Fruit fly (Drosophila melanogaster) whole organism, embryonic: ENCODE measurements around the gene Socs36E.

Experiments
- Ada2b ChIP-seq: fragments of 200-800 bp; sonication (Bioruptor generic); IDR thresholded peaks from 2 replicates; pipeline ENCODE4 v1.3.6; 2022; ENCODE audit warnings: missing biosample characterization, missing genetic modification characterization
- BEAF-32 ChIP-seq: fragments of 200-800 bp; sonication (Bioruptor generic); optimal IDR thresholded peaks from 3 replicates; lab custom pipeline; 2017; ENCODE audit warnings: missing biosample characterization, missing genetic modification characterization, mild to moderate bottlenecking, moderate library complexity, missing genetic modification reagents
- Blimp-1 ChIP-seq: fragments of 200-800 bp; sonication (Bioruptor generic); optimal IDR thresholded peaks from 3 replicates; lab custom pipeline; 2018; ENCODE audit warnings: missing biosample characterization, missing genetic modification characterization, mild to moderate bottlenecking, moderate library complexity, missing genetic modification reagents
- CG13424 ChIP-seq: fragments of 200-800 bp; sonication (Bioruptor generic); optimal IDR thresholded peaks from 2 replicates; lab custom pipeline; 2019; ENCODE audit warnings: missing biosample characterization, mild to moderate bottlenecking, missing genetic modification characterization, moderate library complexity
- CG14050 ChIP-seq: fragments of 200-800 bp; sonication (Bioruptor generic); IDR thresholded peaks from 3 replicates; pipeline ENCODE4 v1.3.6; 2022; ENCODE audit warnings: missing biosample characterization, missing genetic modification characterization
- CG14667 ChIP-seq: fragments of 200-800 bp; sonication (Bioruptor generic); IDR thresholded peaks from 2 replicates; pipeline ENCODE4 v1.3.6; 2022; ENCODE audit warnings: missing biosample characterization, missing genetic modification characterization
- CG14710 ChIP-seq: fragments of 200-800 bp; sonication (Bioruptor generic); optimal IDR thresholded peaks from 3 replicates; lab custom pipeline; 2019; ENCODE audit warnings: missing biosample characterization, mild to moderate bottlenecking, missing genetic modification characterization, moderate library complexity
- CG15269 ChIP-seq: fragments of 200-800 bp; sonication (Bioruptor generic); optimal IDR thresholded peaks from 2 replicates; lab custom pipeline; 2018; ENCODE audit warnings: missing biosample characterization, mild to moderate bottlenecking, missing genetic modification characterization, moderate library complexity
- CG1603 ChIP-seq: fragments of 200-800 bp; sonication (Bioruptor generic); optimal IDR thresholded peaks from 2 replicates; lab custom pipeline; 2019; ENCODE audit warnings: missing biosample characterization, mild to moderate bottlenecking, missing genetic modification characterization, moderate library complexity
- CG17385 ChIP-seq: fragments of 200-800 bp; sonication (Bioruptor generic); optimal IDR thresholded peaks from 3 replicates; lab custom pipeline; 2018; ENCODE audit warnings: missing biosample characterization, mild to moderate bottlenecking, missing genetic modification characterization
- CG18599 ChIP-seq: fragments of 200-800 bp; sonication (Bioruptor generic); optimal IDR thresholded peaks from 3 replicates; lab custom pipeline; 2017; ENCODE audit warnings: missing biosample characterization, missing genetic modification characterization, mild to moderate bottlenecking, moderate library complexity, missing genetic modification reagents
- CG3065 ChIP-seq: fragments of 200-800 bp; sonication (Bioruptor generic); optimal IDR thresholded peaks from 2 replicates; lab custom pipeline; 2016; ENCODE audit warnings: missing biosample characterization, missing genetic modification characterization
- CG3163 ChIP-seq: fragments of 200-800 bp; sonication (Bioruptor generic); optimal IDR thresholded peaks from 3 replicates; lab custom pipeline; 2016; ENCODE audit warnings: missing biosample characterization, missing genetic modification characterization
- CG32767 ChIP-seq: fragments of 200-800 bp; sonication (Bioruptor generic); IDR thresholded peaks from 2 replicates; pipeline ENCODE4 v1.3.6; 2022; ENCODE audit warnings: missing biosample characterization, missing genetic modification characterization
- CG43689 ChIP-seq: fragments of 200-800 bp; sonication (Bioruptor generic); IDR thresholded peaks from 2 replicates; pipeline ENCODE4 v1.3.6; 2022; ENCODE audit warnings: missing biosample characterization, missing genetic modification characterization
- CG4854 ChIP-seq: fragments of 200-800 bp; sonication (Bioruptor generic); optimal IDR thresholded peaks from 2 replicates; lab custom pipeline; 2016; ENCODE audit warnings: missing biosample characterization, missing genetic modification characterization, inconsistent platforms
- CG7372 ChIP-seq: fragments of 200-800 bp; sonication (Bioruptor generic); IDR thresholded peaks from 2 replicates; pipeline ENCODE4 v1.3.6; 2022; ENCODE audit warnings: missing biosample characterization, missing genetic modification characterization
- CG7745 ChIP-seq: fragments of 200-800 bp; sonication (Bioruptor generic); optimal IDR thresholded peaks from 2 replicates; lab custom pipeline; 2018; ENCODE audit warnings: missing biosample characterization, mild to moderate bottlenecking, missing genetic modification characterization, moderate library complexity
- CG7786 ChIP-seq: fragments of 200-800 bp; sonication (Bioruptor generic); optimal IDR thresholded peaks from 2 replicates; lab custom pipeline; 2016; ENCODE audit warnings: missing biosample characterization, missing genetic modification characterization
- CG7963 ChIP-seq: fragments of 200-800 bp; sonication (Bioruptor generic); IDR thresholded peaks from 3 replicates; pipeline ENCODE4 v1.3.6; 2022; ENCODE audit warnings: missing biosample characterization, missing genetic modification characterization; ENCODE audit not compliant: partially characterized antibody
- CG8924 ChIP-seq: fragments of 200-800 bp; optimal IDR thresholded peaks from 3 replicates; lab custom pipeline; 2019; ENCODE audit warnings: missing biosample characterization, mild to moderate bottlenecking, missing genetic modification characterization, moderate library complexity
- CG9797 ChIP-seq: fragments of 200-800 bp; sonication (Bioruptor generic); optimal IDR thresholded peaks from 3 replicates; lab custom pipeline; 2018; ENCODE audit warnings: missing biosample characterization, mild to moderate bottlenecking, missing genetic modification characterization
- CG9817 ChIP-seq: fragments of 200-800 bp; sonication (Bioruptor generic); optimal IDR thresholded peaks from 2 replicates; lab custom pipeline; 2018; ENCODE audit warnings: missing biosample characterization, mild to moderate bottlenecking, missing genetic modification characterization, moderate library complexity
- CG9932 ChIP-seq: fragments of 200-800 bp; sonication (Bioruptor generic); IDR thresholded peaks from 2 replicates; pipeline ENCODE4 v1.3.6; 2022; ENCODE audit warnings: missing biosample characterization, missing genetic modification characterization
- Drgx ChIP-seq: fragments of 200-800 bp; sonication (Bioruptor generic); IDR thresholded peaks from 2 replicates; pipeline ENCODE4 v1.3.6; 2022; ENCODE audit warnings: missing biosample characterization, missing genetic modification characterization
- E2f2 ChIP-seq: fragments of 200-800 bp; sonication (Bioruptor generic); IDR thresholded peaks from 2 replicates; pipeline ENCODE4 v1.3.6; 2022; ENCODE audit warnings: missing biosample characterization, missing genetic modification characterization
- HmgD ChIP-seq: fragments of 200-800 bp; sonication (Bioruptor generic); optimal IDR thresholded peaks from 3 replicates; lab custom pipeline; 2016; ENCODE audit warnings: missing biosample characterization, missing genetic modification characterization
- Med ChIP-seq: fragments of 200-800 bp; sonication (Bioruptor generic); peaks from one replicate; lab custom pipeline; 2016; ENCODE audit warnings: missing biosample characterization, missing genetic modification characterization, mild to moderate bottlenecking, inconsistent platforms, moderate library complexity
- Mes4 ChIP-seq: fragments of 200-800 bp; sonication (Bioruptor generic); optimal IDR thresholded peaks from 2 replicates; lab custom pipeline; 2016; ENCODE audit warnings: missing biosample characterization, missing genetic modification characterization
- Scr ChIP-seq: fragments of 200-800 bp; sonication (Bioruptor generic); IDR thresholded peaks from 2 replicates; pipeline ENCODE4 v1.3.6; 2022; ENCODE audit warnings: missing biosample characterization, missing genetic modification characterization; ENCODE audit not compliant: partially characterized antibody
- Sin3A ChIP-seq: fragments of >200 bp; optimal IDR thresholded peaks from 2 replicates; lab custom pipeline; 2018
- al ChIP-seq: fragments of 200-800 bp; sonication (Bioruptor generic); IDR thresholded peaks from 2 replicates; pipeline ENCODE4 v1.3.6; 2022; ENCODE audit warnings: missing biosample characterization, missing genetic modification characterization
- az2 ChIP-seq: fragments of 200-800 bp; sonication (Bioruptor generic); optimal IDR thresholded peaks from 3 replicates; lab custom pipeline; 2016; ENCODE audit warnings: missing biosample characterization, missing genetic modification characterization
- bowl ChIP-seq: fragments of 200-800 bp; sonication (Bioruptor generic); IDR thresholded peaks from 2 replicates; pipeline ENCODE4 v1.3.6; 2022; ENCODE audit warnings: missing biosample characterization, missing genetic modification characterization
- cad ChIP-seq: fragments of >200 bp; optimal IDR thresholded peaks from 2 replicates; lab custom pipeline; 2017; ENCODE audit warnings: missing biosample characterization, missing genetic modification characterization
- chn ChIP-seq: fragments of 200-800 bp; sonication (Bioruptor generic); optimal IDR thresholded peaks from 2 replicates; lab custom pipeline; 2016; ENCODE audit warnings: missing biosample characterization, missing genetic modification characterization
- ci ChIP-seq: fragments of 200-800 bp; sonication (Bioruptor generic); IDR thresholded peaks from 3 replicates; pipeline ENCODE4 v1.3.6; 2022; ENCODE audit warnings: missing biosample characterization, missing genetic modification characterization
- crol ChIP-seq: fragments of 200-800 bp; sonication (Bioruptor generic); IDR thresholded peaks from 2 replicates; pipeline ENCODE4 v1.3.6; 2022; ENCODE audit warnings: missing biosample characterization, missing genetic modification characterization
- gfzf ChIP-seq: fragments of 200-800 bp; sonication (Bioruptor generic); optimal IDR thresholded peaks from 2 replicates; lab custom pipeline; 2016; ENCODE audit warnings: missing biosample characterization, mild to moderate bottlenecking, missing genetic modification characterization, moderate library complexity
- grau ChIP-seq: fragments of 200-800 bp; optimal IDR thresholded peaks from 3 replicates; lab custom pipeline; 2019; ENCODE audit warnings: missing biosample characterization, mild to moderate bottlenecking, missing genetic modification characterization, moderate library complexity
- gro ChIP-seq: fragments of 200-800 bp; sonication (Bioruptor generic); optimal IDR thresholded peaks from 2 replicates; lab custom pipeline; 2016; ENCODE audit warnings: missing biosample characterization, missing genetic modification characterization
- hkb ChIP-seq, 2 experiments: fragments of 200-800 bp in 1 of 2; fragments of >200 bp in 1 of 2; sonication (Bioruptor generic) in 1 of 2; IDR thresholded peaks in 1 of 2; optimal IDR thresholded peaks in 1 of 2; 2 replicates each; pipeline versions ENCODE4 v1.3.6 to Lab custom; 2017 to 2022; ENCODE audit warnings: missing biosample characterization in 1 of 2, missing genetic modification characterization in 1 of 2
- kni ChIP-seq: fragments of 200-800 bp; sonication (Bioruptor generic); optimal IDR thresholded peaks from 3 replicates; lab custom pipeline; 2017; ENCODE audit warnings: mild to moderate bottlenecking, missing biosample characterization, missing genetic modification reagents, missing genetic modification characterization
- nerfin-2 ChIP-seq: fragments of 200-800 bp; sonication (Bioruptor generic); IDR thresholded peaks from 2 replicates; pipeline ENCODE4 v1.3.6; 2022; ENCODE audit warnings: missing biosample characterization, missing genetic modification characterization; ENCODE audit not compliant: partially characterized antibody
- p53 ChIP-seq: fragments of 200-800 bp; sonication (Bioruptor generic); optimal IDR thresholded peaks from 2 replicates; lab custom pipeline; 2016; ENCODE audit warnings: missing biosample characterization, missing genetic modification characterization
- pho ChIP-seq: fragments of 200-800 bp; sonication (Bioruptor generic); optimal IDR thresholded peaks from 2 replicates; lab custom pipeline; 2016; ENCODE audit warnings: missing biosample characterization, missing genetic modification characterization
- salm ChIP-seq: fragments of 200-800 bp; sonication (Bioruptor generic); optimal IDR thresholded peaks from 2 replicates; lab custom pipeline; 2018; ENCODE audit warnings: missing biosample characterization, mild to moderate bottlenecking, missing genetic modification characterization
- sqz ChIP-seq: fragments of 200-800 bp; sonication (Bioruptor generic); optimal IDR thresholded peaks from 3 replicates; lab custom pipeline; 2018; ENCODE audit warnings: missing biosample characterization, mild to moderate bottlenecking, missing genetic modification characterization
- tio ChIP-seq: fragments of 200-800 bp; sonication (Bioruptor generic); optimal IDR thresholded peaks from 2 replicates; lab custom pipeline; 2017; ENCODE audit warnings: missing biosample characterization, missing genetic modification characterization, inconsistent platforms
- yki ChIP-seq: fragments of >200 bp; optimal IDR thresholded peaks from 3 replicates; lab custom pipeline; 2018

Socs36E gene

DNA sequence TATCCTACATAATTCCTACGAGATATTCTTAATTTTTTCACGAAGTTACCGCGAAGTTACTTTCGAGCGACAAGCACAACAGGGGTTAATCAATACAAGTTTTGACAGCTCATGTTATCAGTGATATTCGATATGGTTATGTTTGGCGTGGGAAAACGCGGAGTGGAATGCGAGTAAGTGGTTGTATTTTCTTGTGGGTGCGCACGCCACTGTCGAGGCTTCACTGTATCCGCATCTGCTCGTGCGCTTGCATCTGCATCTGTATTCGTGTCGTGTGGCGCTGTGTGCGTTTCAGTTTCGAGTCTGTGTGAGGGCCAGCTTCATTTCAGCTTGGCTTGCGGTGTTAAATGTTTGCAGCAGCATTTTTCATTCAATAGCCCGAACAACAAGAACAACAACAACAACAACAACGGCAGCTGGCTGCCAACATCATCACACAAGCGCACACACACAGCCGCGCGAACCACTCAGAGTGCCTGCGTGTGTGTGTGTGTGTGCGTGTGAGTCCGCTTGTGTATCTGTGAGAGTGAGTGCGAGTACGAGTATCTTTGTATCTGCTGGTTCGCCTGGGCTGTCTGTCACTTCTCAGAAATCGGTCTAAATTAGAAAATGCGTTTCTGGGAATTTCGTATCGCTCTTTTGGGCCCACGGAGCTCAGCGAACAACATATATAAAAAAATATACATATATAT lies 937 bp downstream of the Socs36E start (continued):
- TF ChIP-seq CG7745 (tag; lab: Kevin White, UChicago), result no peak
- TF ChIP-seq cad (GFP tag; lab: Kevin White, UChicago), result no peak
- peak; percentile 57 for TF ChIP-seq al (GFP tag; lab: Robert Waterston, UW)
- TF ChIP-seq CG14050 (GFP tag; lab: Robert Waterston, UW), result peak; percentile 33; the same call in 1 of the 3 replicates
- peak; percentile 20 for TF ChIP-seq CG4854 (GFP tag; lab: Kevin White, UChicago)
- no peak for TF ChIP-seq hkb (optimal IDR thresholded peaks at IDR 0.05; lab: Kevin White, UChicago)
- peak; percentile 45; the same call in 1 of the 2 replicates for TF ChIP-seq hkb (GFP tag; IDR thresholded peaks at IDR 0.05; lab: Robert Waterston, UW)
- peak; percentile 32; the same call in 1 of the 2 replicates for TF ChIP-seq Scr (GFP tag; lab: Robert Waterston, UW)
- no peak for TF ChIP-seq salm
- TF ChIP-seq nerfin-2, result no peak
- TF ChIP-seq CG15269, result peak; percentile 30
- TF ChIP-seq CG3065 (GFP tag; lab: Kevin White, UChicago), result no peak
- no peak for TF ChIP-seq CG18599 (GFP tag; lab: Kevin White, UChicago)
- no peak for TF ChIP-seq CG14710 (tag; lab: Kevin White, UChicago)
- 0 out of 3 replicates have a peak, but pooled peaks have one; percentile 16 for TF ChIP-seq CG7963 (GFP tag; lab: Robert Waterston, UW)
- no peak for TF ChIP-seq E2f2
- TF ChIP-seq ci (GFP tag; lab: Robert Waterston, UW), result peak; percentile 69
- peak; percentile 17; the same call in 1 of the 2 replicates for TF ChIP-seq bowl (GFP tag; lab: Robert Waterston, UW)
- TF ChIP-seq CG3163 (GFP tag; lab: Kevin White, UChicago), result peak; percentile 39
- TF ChIP-seq CG13424 (tag; lab: Kevin White, UChicago), result no peak
- peak; percentile 96 for TF ChIP-seq grau
- TF ChIP-seq CG1603 (tag; lab: Kevin White, UChicago), result peak; percentile 59
- TF ChIP-seq CG9932 (GFP tag; lab: Robert Waterston, UW), result peak; percentile 82
- no peak for TF ChIP-seq p53 (GFP tag; lab: Kevin White, UChicago)
- no peak for TF ChIP-seq CG43689 (GFP tag; lab: Robert Waterston, UW)
- peak; percentile 39 for TF ChIP-seq CG9817
- TF ChIP-seq CG7786 (GFP tag; lab: Kevin White, UChicago), result peak; percentile 78
- TF ChIP-seq CG14667, result no peak; the same call in 1 of the 2 replicates
- TF ChIP-seq Blimp-1, result no peak
- no peak for TF ChIP-seq az2 (GFP tag; lab: Kevin White, UChicago)
- no peak for TF ChIP-seq CG32767 (GFP tag; lab: Robert Waterston, UW)
- TF ChIP-seq crol (GFP tag; lab: Robert Waterston, UW), result peak; percentile 33
- TF ChIP-seq gro, result no peak
- no peak for TF ChIP-seq CG9797 (GFP tag; lab: Kevin White, UChicago)
- peak; percentile 82 for TF ChIP-seq HmgD (GFP tag; lab: Kevin White, UChicago)
- peak; percentile 94 for TF ChIP-seq Med
- peak; percentile 60 for TF ChIP-seq chn (GFP tag; lab: Kevin White, UChicago)
- no peak for TF ChIP-seq gfzf (GFP tag; lab: Kevin White, UChicago)
- TF ChIP-seq sqz, result no peak
- no peak for TF ChIP-seq tio (GFP tag; lab: Kevin White, UChicago)
- TF ChIP-seq CG7372, result peak; percentile 66
- peak; percentile 46 for TF ChIP-seq pho
- no peak for TF ChIP-seq Sin3A (lab: Kevin White, UChicago)
- TF ChIP-seq CG8924 (tag; lab: Kevin White, UChicago), result no peak
- no peak for TF ChIP-seq CG17385 (GFP tag; lab: Kevin White, UChicago)
- TF ChIP-seq Drgx (GFP tag; lab: Robert Waterston, UW), result peak; percentile 63
- TF ChIP-seq Ada2b (GFP tag; lab: Robert Waterston, UW), result peak; percentile 74
- TF ChIP-seq BEAF-32 (GFP tag; lab: Kevin White, UChicago), result no peak
- peak; percentile 90 for TF ChIP-seq kni (GFP tag; lab: Kevin White, UChicago)
- TF ChIP-seq yki (lab: Kevin White, UChicago), result no peak
- no peak for TF ChIP-seq Mes4 (GFP tag; lab: Kevin White, UChicago)
